Fruit fly (Drosophila melanogaster) whole organism, embryonic: ENCODE data around the gene ppk20.

Experiments used
- Atf-2 ChIP-seq: fragments of 200-800 bp; sonication (Bioruptor generic); optimal IDR thresholded peaks from 2 replicates; lab custom pipeline; 2016; ENCODE audit warnings: missing biosample characterization, missing genetic modification characterization
- Atf3 ChIP-seq: fragments of 200-800 bp; sonication (Bioruptor generic); optimal IDR thresholded peaks from 3 replicates; lab custom pipeline; 2016; ENCODE audit warnings: missing biosample characterization, missing genetic modification characterization
- Bdp1 ChIP-seq: fragments of 200-800 bp; sonication (Bioruptor generic); optimal IDR thresholded peaks from 3 replicates; lab custom pipeline; 2016; ENCODE audit warnings: missing biosample characterization, missing genetic modification characterization
- Blimp-1 ChIP-seq: fragments of 200-800 bp; sonication (Bioruptor generic); optimal IDR thresholded peaks from 3 replicates; lab custom pipeline; 2018; ENCODE audit warnings: missing biosample characterization, missing genetic modification characterization, mild to moderate bottlenecking, moderate library complexity, missing genetic modification reagents
- CG11696 ChIP-seq: fragments of 200-800 bp; sonication (Bioruptor generic); IDR thresholded peaks from 2 replicates; pipeline ENCODE4 v1.3.6; 2022; ENCODE audit warnings: missing biosample characterization, missing genetic modification characterization
- CG11723 ChIP-seq: fragments of 200-800 bp; sonication (Bioruptor generic); optimal IDR thresholded peaks from 2 replicates; lab custom pipeline; 2017; ENCODE audit warnings: missing biosample characterization, mild to moderate bottlenecking, missing genetic modification characterization
- CG12391 ChIP-seq: fragments of 200-800 bp; sonication (Bioruptor generic); optimal IDR thresholded peaks from 3 replicates; lab custom pipeline; 2018; ENCODE audit warnings: missing biosample characterization, mild to moderate bottlenecking, missing genetic modification characterization, moderate library complexity
- CG13287 ChIP-seq: fragments of 200-800 bp; sonication (Bioruptor generic); IDR thresholded peaks from 2 replicates; pipeline ENCODE4 v1.3.6; 2022; ENCODE audit warnings: missing biosample characterization, missing genetic modification characterization; ENCODE audit not compliant: partially characterized antibody
- CG1602 ChIP-seq: fragments of 200-800 bp; sonication (Bioruptor generic); optimal IDR thresholded peaks from 3 replicates; lab custom pipeline; 2016; ENCODE audit warnings: missing biosample characterization, missing genetic modification characterization
- CG17328 ChIP-seq: fragments of 200-800 bp; sonication (Bioruptor generic); IDR thresholded peaks from 2 replicates; pipeline ENCODE4 v1.3.6; 2022; ENCODE audit warnings: missing biosample characterization, missing genetic modification characterization
- CG17802 ChIP-seq: fragments of 200-800 bp; sonication (Bioruptor generic); optimal IDR thresholded peaks from 2 replicates; lab custom pipeline; 2018; ENCODE audit warnings: missing biosample characterization, mild to moderate bottlenecking, missing genetic modification characterization, moderate library complexity
- CG18262 ChIP-seq: fragments of 200-800 bp; optimal IDR thresholded peaks from 3 replicates; lab custom pipeline; 2019; ENCODE audit warnings: missing biosample characterization, mild to moderate bottlenecking, missing genetic modification characterization, moderate library complexity
- CG18476 ChIP-seq: fragments of 200-800 bp; sonication (Bioruptor generic); optimal IDR thresholded peaks from 2 replicates; lab custom pipeline; 2016; ENCODE audit warnings: missing biosample characterization, mild to moderate bottlenecking, missing genetic modification characterization
- CG2116 ChIP-seq: fragments of 200-800 bp; sonication (Bioruptor generic); optimal IDR thresholded peaks from 3 replicates; lab custom pipeline; 2018; ENCODE audit warnings: missing biosample characterization, mild to moderate bottlenecking, missing genetic modification characterization
- CG31224 ChIP-seq: fragments of 200-800 bp; sonication (Bioruptor generic); IDR thresholded peaks from 2 replicates; pipeline ENCODE4 v1.3.6; 2022; ENCODE audit warnings: missing biosample characterization, missing genetic modification characterization
- CG32772 ChIP-seq: fragments of 200-800 bp; sonication (Bioruptor generic); IDR thresholded peaks from 2 replicates; pipeline ENCODE4 v1.3.6; 2022; ENCODE audit warnings: missing biosample characterization, missing genetic modification characterization
- CG33213 ChIP-seq: fragments of 200-800 bp; sonication (Bioruptor generic); optimal IDR thresholded peaks from 3 replicates; lab custom pipeline; 2016; ENCODE audit warnings: missing biosample characterization, missing genetic modification characterization
- CG34224 ChIP-seq: fragments of 200-800 bp; sonication (Bioruptor generic); IDR thresholded peaks from 3 replicates; pipeline ENCODE4 v1.3.6; 2022; ENCODE audit warnings: missing biosample characterization, missing genetic modification characterization; ENCODE audit not compliant: partially characterized antibody
- CG4404 ChIP-seq: fragments of 200-800 bp; sonication (Bioruptor generic); IDR thresholded peaks from 2 replicates; pipeline ENCODE4 v1.3.6; 2022; ENCODE audit warnings: missing biosample characterization, missing genetic modification characterization
- CG4424 ChIP-seq: fragments of 200-800 bp; sonication (Bioruptor generic); optimal IDR thresholded peaks from 3 replicates; lab custom pipeline; 2016; ENCODE audit warnings: missing biosample characterization, missing genetic modification characterization
- CG4820 ChIP-seq: fragments of 200-800 bp; sonication (Bioruptor generic); optimal IDR thresholded peaks from 3 replicates; lab custom pipeline; 2016; ENCODE audit warnings: missing biosample characterization, missing genetic modification characterization
- CG6175 ChIP-seq: fragments of 200-800 bp; sonication (Bioruptor generic); IDR thresholded peaks from 3 replicates; pipeline ENCODE4 v1.3.6; 2022; ENCODE audit warnings: missing biosample characterization, missing genetic modification characterization
- CG6689 ChIP-seq: fragments of 200-800 bp; sonication (Bioruptor generic); IDR thresholded peaks from 2 replicates; pipeline ENCODE4 v1.3.6; 2022; ENCODE audit warnings: missing biosample characterization, missing genetic modification characterization
- CG7556 ChIP-seq: fragments of 200-800 bp; sonication (Bioruptor generic); optimal IDR thresholded peaks from 2 replicates; lab custom pipeline; 2017; ENCODE audit warnings: missing biosample characterization, mild to moderate bottlenecking, missing genetic modification characterization
- CG8478 ChIP-seq: fragments of >200 bp; optimal IDR thresholded peaks from 2 replicates; lab custom pipeline; 2018
- CG9609 ChIP-seq: fragments of 200-800 bp; sonication (Bioruptor generic); optimal IDR thresholded peaks from 3 replicates; lab custom pipeline; 2016; ENCODE audit warnings: missing biosample characterization, missing genetic modification characterization
- CG9727 ChIP-seq: fragments of 200-800 bp; sonication (Bioruptor generic); optimal IDR thresholded peaks from 3 replicates; lab custom pipeline; 2017; ENCODE audit warnings: missing biosample characterization, mild to moderate bottlenecking, missing genetic modification characterization
- Fer2 ChIP-seq: fragments of 200-800 bp; sonication (Bioruptor generic); optimal IDR thresholded peaks from 2 replicates; lab custom pipeline; 2018; ENCODE audit warnings: missing biosample characterization, mild to moderate bottlenecking, missing genetic modification characterization, moderate library complexity
- Oli ChIP-seq: fragments of 200-800 bp; sonication (Bioruptor generic); optimal IDR thresholded peaks from 2 replicates; lab custom pipeline; 2018; ENCODE audit warnings: missing biosample characterization, mild to moderate bottlenecking, missing genetic modification characterization, moderate library complexity
- Optix ChIP-seq: fragments of 200-800 bp; sonication (Bioruptor generic); IDR thresholded peaks from 3 replicates; pipeline ENCODE4 v1.3.6; 2022; ENCODE audit warnings: missing biosample characterization, missing genetic modification characterization
- Sry-β ChIP-seq: fragments of 200-800 bp; sonication (Bioruptor generic); optimal IDR thresholded peaks from 2 replicates; lab custom pipeline; 2018; ENCODE audit warnings: missing biosample characterization, mild to moderate bottlenecking, missing genetic modification characterization, moderate library complexity
- Ssrp ChIP-seq: fragments of 200-800 bp; sonication (Bioruptor generic); optimal IDR thresholded peaks from 2 replicates; lab custom pipeline; 2018; ENCODE audit warnings: missing biosample characterization, mild to moderate bottlenecking, missing genetic modification characterization, moderate library complexity
- Xrp1 ChIP-seq: fragments of 200-800 bp; sonication (Bioruptor generic); IDR thresholded peaks from 2 replicates; pipeline ENCODE4 v1.3.6; 2022; ENCODE audit warnings: missing biosample characterization, missing genetic modification characterization
- bcd ChIP-seq: fragments of 200-800 bp; sonication (Bioruptor generic); optimal IDR thresholded peaks from 2 replicates; lab custom pipeline; 2017; ENCODE audit warnings: missing biosample characterization, mild to moderate bottlenecking, missing genetic modification characterization
- bowl ChIP-seq: fragments of 200-800 bp; sonication (Bioruptor generic); IDR thresholded peaks from 2 replicates; pipeline ENCODE4 v1.3.6; 2022; ENCODE audit warnings: missing biosample characterization, missing genetic modification characterization
- bsh ChIP-seq, 2 experiments: fragments of 200-800 bp; sonication (Bioruptor generic); optimal IDR thresholded peaks; 2 replicates each; lab custom pipeline; 2017 to 2018; ENCODE audit warnings: mild to moderate bottlenecking in 2 of 2, missing biosample characterization in 2 of 2, missing genetic modification characterization in 2 of 2, moderate library complexity in 1 of 2
- caup ChIP-seq: fragments of 200-800 bp; sonication (Bioruptor generic); optimal IDR thresholded peaks from 3 replicates; lab custom pipeline; 2017; ENCODE audit warnings: missing biosample characterization, mild to moderate bottlenecking, missing genetic modification characterization, moderate library complexity; ENCODE audit not compliant: severe bottlenecking
- ci ChIP-seq: fragments of 200-800 bp; sonication (Bioruptor generic); IDR thresholded peaks from 3 replicates; pipeline ENCODE4 v1.3.6; 2022; ENCODE audit warnings: missing biosample characterization, missing genetic modification characterization
- dan ChIP-seq: fragments of 200-800 bp; sonication (Bioruptor generic); IDR thresholded peaks from 2 replicates; pipeline ENCODE4 v1.3.6; 2022; ENCODE audit warnings: missing biosample characterization, missing genetic modification characterization
- dm ChIP-seq: fragments of 200-800 bp; sonication (Bioruptor generic); optimal IDR thresholded peaks from 3 replicates; lab custom pipeline; 2016; ENCODE audit warnings: missing biosample characterization, missing genetic modification characterization
- dpn ChIP-seq, 2 experiments: fragments of 200-800 bp; sonication (Bioruptor generic); optimal IDR thresholded peaks; 3 replicates each; lab custom pipeline; 2016; ENCODE audit warnings: missing biosample characterization in 2 of 2, missing genetic modification characterization in 2 of 2
- fd102C ChIP-seq: fragments of 200-800 bp; sonication (Bioruptor generic); optimal IDR thresholded peaks from 2 replicates; lab custom pipeline; 2018; ENCODE audit warnings: missing biosample characterization, mild to moderate bottlenecking, missing genetic modification characterization, moderate library complexity
- ken ChIP-seq: fragments of 200-800 bp; sonication (Bioruptor generic); IDR thresholded peaks from 3 replicates; pipeline ENCODE4 v1.3.6; 2022; ENCODE audit warnings: missing biosample characterization, missing genetic modification characterization
- lmd ChIP-seq: fragments of 200-800 bp; sonication (Bioruptor generic); IDR thresholded peaks from 2 replicates; pipeline ENCODE4 v1.3.6; 2022; ENCODE audit warnings: missing biosample characterization, missing genetic modification characterization
- onecut ChIP-seq: fragments of 200-800 bp; sonication (Bioruptor generic); IDR thresholded peaks from 2 replicates; pipeline ENCODE4 v1.3.6; 2022; ENCODE audit warnings: missing biosample characterization, missing genetic modification characterization
- phol ChIP-seq: fragments of 200-800 bp; sonication (Bioruptor generic); optimal IDR thresholded peaks from 3 replicates; lab custom pipeline; 2018; ENCODE audit warnings: missing biosample characterization, mild to moderate bottlenecking, missing genetic modification characterization, moderate library complexity
- shn ChIP-seq: fragments of 200-800 bp; sonication (Bioruptor generic); optimal IDR thresholded peaks from 3 replicates; lab custom pipeline; 2016; ENCODE audit warnings: missing biosample characterization, missing genetic modification characterization
- so ChIP-seq: fragments of 200-800 bp; sonication (Bioruptor generic); IDR thresholded peaks from 3 replicates; pipeline ENCODE4 v1.3.6; 2022; ENCODE audit warnings: missing biosample characterization, missing genetic modification characterization
- ttk ChIP-seq: fragments of 200-800 bp; sonication (Bioruptor generic); IDR thresholded peaks from 2 replicates; pipeline ENCODE4 v2.1.2; 2022; ENCODE audit warnings: missing biosample characterization, missing genetic modification characterization
- unpg ChIP-seq: fragments of 200-800 bp; sonication (Bioruptor generic); optimal IDR thresholded peaks from 3 replicates; lab custom pipeline; 2018; ENCODE audit warnings: missing biosample characterization, mild to moderate bottlenecking, missing genetic modification characterization, moderate library complexity
- zen ChIP-seq: fragments of 200-800 bp; sonication (Bioruptor generic); optimal IDR thresholded peaks from 3 replicates; lab custom pipeline; 2018; ENCODE audit warnings: missing biosample characterization, mild to moderate bottlenecking, missing genetic modification characterization, moderate library complexity

The ppk20 gene

dm6 chr3R:29696359-29696758 lies 27.7 kb upstream of the ppk20 start (continued):
- peak; percentile 22 for TF ChIP-seq unpg
- no peak for TF ChIP-seq dpn (GFP tag; optimal IDR thresholded peaks at IDR 0.05; lab: Kevin White, UChicago)
- no peak for TF ChIP-seq ttk (GFP tag; lab: Robert Waterston, UW)
- TF ChIP-seq CG6175: no peak
- no peak for TF ChIP-seq CG8478 (lab: Kevin White, UChicago)
- 0 out of 3 replicates have a peak, but pooled peaks have one; percentile 24 for TF ChIP-seq ci (GFP tag; lab: Robert Waterston, UW)
- TF ChIP-seq Optix: no peak
- TF ChIP-seq shn (GFP tag; lab: Kevin White, UChicago): no peak
- TF ChIP-seq bsh (GFP tag; optimal IDR thresholded peaks at IDR 0.05; lab: Kevin White, UChicago): peak in 1 of 2 experiments; percentile 32
- peak; percentile 10 for TF ChIP-seq Atf3 (GFP tag; lab: Kevin White, UChicago)
- TF ChIP-seq Fer2 (tag; lab: Kevin White, UChicago): no peak
- no peak for TF ChIP-seq dm (GFP tag; lab: Kevin White, UChicago)
- TF ChIP-seq CG11723 (GFP tag; lab: Kevin White, UChicago): no peak
- TF ChIP-seq caup (GFP tag; lab: Kevin White, UChicago): no peak
- TF ChIP-seq CG32772 (GFP tag; lab: Robert Waterston, UW): 0 out of 2 replicates have a peak, but pooled peaks have one; percentile 25
- TF ChIP-seq CG17328 (GFP tag; lab: Robert Waterston, UW): peak; percentile 71
- no peak for TF ChIP-seq Atf-2 (GFP tag; lab: Kevin White, UChicago)
- TF ChIP-seq CG13287 (GFP tag; lab: Robert Waterston, UW): no peak
- peak; percentile 42 for TF ChIP-seq Ssrp
- TF ChIP-seq CG4424 (GFP tag; lab: Kevin White, UChicago): peak; percentile 36
- no peak for TF ChIP-seq CG11696 (GFP tag; lab: Robert Waterston, UW)
- peak; percentile 28 for TF ChIP-seq fd102C (GFP tag; lab: Kevin White, UChicago)
- no peak for TF ChIP-seq CG9609 (GFP tag; lab: Kevin White, UChicago)
- no peak for TF ChIP-seq CG34224 (GFP tag; lab: Robert Waterston, UW)
- no peak for TF ChIP-seq CG18476 (GFP tag; lab: Kevin White, UChicago)
- no peak for TF ChIP-seq CG33213 (GFP tag; lab: Kevin White, UChicago)
- peak; percentile 37 for TF ChIP-seq CG12391 (tag; lab: Kevin White, UChicago)
- no peak for TF ChIP-seq CG2116 (GFP tag; lab: Kevin White, UChicago)
- 0 out of 3 replicates have a peak, but pooled peaks have one; percentile 16 for TF ChIP-seq ken (GFP tag; lab: Robert Waterston, UW)
- TF ChIP-seq Sry-β (GFP tag; lab: Kevin White, UChicago): no peak
- TF ChIP-seq Blimp-1 (GFP tag; lab: Kevin White, UChicago): peak; percentile 17
- no peak for TF ChIP-seq onecut (GFP tag; lab: Robert Waterston, UW)
- TF ChIP-seq CG31224 (GFP tag; lab: Robert Waterston, UW): no peak
- no peak for TF ChIP-seq Bdp1 (GFP tag; lab: Kevin White, UChicago)
- TF ChIP-seq bcd (GFP tag; lab: Kevin White, UChicago): no peak
- no peak for TF ChIP-seq Oli (tag; lab: Kevin White, UChicago)
- peak; percentile 59 for TF ChIP-seq CG9727 (GFP tag; lab: Kevin White, UChicago)
- peak; percentile 21 for TF ChIP-seq CG17802
- TF ChIP-seq CG4404 (GFP tag; lab: Robert Waterston, UW): peak; percentile 67
- TF ChIP-seq CG4820 (GFP tag; lab: Kevin White, UChicago): peak; percentile 30
- TF ChIP-seq CG7556 (GFP tag; lab: Kevin White, UChicago): no peak
- TF ChIP-seq phol: peak; percentile 48
- TF ChIP-seq CG6689 (GFP tag; lab: Robert Waterston, UW): 0 out of 2 replicates have a peak, but pooled peaks have one; percentile 20
- TF ChIP-seq bowl (GFP tag; lab: Robert Waterston, UW): no peak
- TF ChIP-seq dan (GFP tag; lab: Robert Waterston, UW): peak; percentile 18; the same call in 1 of the 2 replicates
- peak; percentile 75 for TF ChIP-seq zen (tag; lab: Kevin White, UChicago)
- TF ChIP-seq Xrp1 (GFP tag; lab: Robert Waterston, UW): peak; percentile 60; the same call in 1 of the 2 replicates
- no peak for TF ChIP-seq so (GFP tag; lab: Robert Waterston, UW)
- TF ChIP-seq CG18262 (tag; lab: Kevin White, UChicago): peak; percentile 38
- TF ChIP-seq CG1602 (GFP tag; lab: Kevin White, UChicago): peak; percentile 18
- TF ChIP-seq lmd: peak; percentile 19; the same call in 1 of the 2 replicates
